Worm (Caenorhabditis elegans) whole organism, mixed stage, embryonic: Measurements from ENCODE around the gene C07H6.2.

ENCODE experiments used
- M03D4.4 ChIP-seq: sonication (generic microtip); optimal IDR thresholded peaks from 2 replicates; lab custom pipeline; 2017; ENCODE audit warnings: mild to moderate bottlenecking, missing genetic modification characterization, missing compliant biosample characterization
- cnd-1 ChIP-seq: fragments of 200-800 bp; sonication (Bioruptor generic); optimal IDR thresholded peaks from 2 replicates; lab custom pipeline; 2018; ENCODE audit warnings: mild to moderate bottlenecking, missing genetic modification characterization, missing compliant biosample characterization
- elt-3 ChIP-seq: fragments of 150-350 bp; optimal IDR thresholded peaks from 2 replicates; lab custom pipeline; 2014; ENCODE audit warnings: missing biosample characterization, missing genetic modification characterization
- ham-2 ChIP-seq: fragments of 200-800 bp; sonication (Bioruptor generic); optimal IDR thresholded peaks from 2 replicates; lab custom pipeline; 2018; ENCODE audit warnings: mild to moderate bottlenecking, missing genetic modification characterization, missing compliant biosample characterization
- lin-13 ChIP-seq: fragments of 150-350 bp; optimal IDR thresholded peaks from 2 replicates; lab custom pipeline; 2014; ENCODE audit warnings: missing biosample characterization, missing genetic modification characterization
- mep-1 ChIP-seq: fragments of 150-350 bp; optimal IDR thresholded peaks from 2 replicates; lab custom pipeline; 2017; ENCODE audit warnings: missing biosample characterization, missing genetic modification reagents, missing genetic modification characterization, inconsistent platforms
- nhr-2 ChIP-seq: fragments of 150-350 bp; optimal IDR thresholded peaks from 2 replicates; lab custom pipeline; 2014; ENCODE audit warnings: missing biosample characterization, missing genetic modification characterization
- nhr-237 ChIP-seq: fragments of 150-350 bp; optimal IDR thresholded peaks from 2 replicates; lab custom pipeline; 2014; ENCODE audit warnings: missing biosample characterization, missing genetic modification characterization
- nhr-28 ChIP-seq: fragments of 150-350 bp; optimal IDR thresholded peaks from 2 replicates; lab custom pipeline; 2014; ENCODE audit warnings: missing biosample characterization, missing genetic modification characterization
- pha-4 ChIP-seq: fragments of 150-350 bp; optimal IDR thresholded peaks from 2 replicates; lab custom pipeline; 2018; ENCODE audit warnings: missing biosample characterization, missing genetic modification reagents, missing genetic modification characterization
- snpc-4 ChIP-seq: fragments of 150-350 bp; optimal IDR thresholded peaks from 2 replicates; lab custom pipeline; 2014; ENCODE audit warnings: missing biosample characterization, missing genetic modification characterization
- ztf-11 ChIP-seq: fragments of 150-350 bp; optimal IDR thresholded peaks from 2 replicates; lab custom pipeline; 2014; ENCODE audit warnings: missing biosample characterization, missing genetic modification characterization

DNA sequence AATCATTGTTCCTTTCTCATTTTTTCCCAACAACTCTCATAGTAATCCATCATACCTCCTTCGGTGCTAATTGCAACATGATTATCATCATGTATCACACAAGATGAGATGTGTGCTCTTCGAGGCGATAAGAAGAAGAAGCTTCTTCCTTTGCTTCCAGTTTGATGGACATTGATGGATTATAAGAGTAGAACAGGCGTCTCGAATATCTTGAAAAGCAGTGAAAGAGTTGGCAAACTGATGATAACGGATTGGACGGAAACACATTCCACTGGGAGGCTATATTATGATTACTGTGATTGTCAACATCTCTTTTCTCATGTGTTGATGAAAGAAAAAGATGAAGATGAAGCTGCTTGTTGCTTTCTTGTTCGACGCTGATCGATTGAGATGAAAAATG lies 39.1 kb downstream of the C07H6.2 start:
- TF ChIP-seq snpc-4 (tag; lab: Kevin White, UChicago) (no peak), nhr-237 (tag; lab: Kevin White, UChicago) (no peak), pha-4 (no peak), ham-2 (GFP tag; lab: Kevin White, UChicago) (no peak), nhr-2 (no peak), M03D4.4 (tag; lab: Kevin White, UChicago) (no peak), nhr-28 (tag; lab: Kevin White, UChicago) (no peak), lin-13 (tag; lab: Kevin White, UChicago) (no peak), cnd-1 (tag; lab: Kevin White, UChicago) (no peak), elt-3 (tag; lab: Kevin White, UChicago) (no peak), ztf-11 (tag; lab: Kevin White, UChicago) (no peak), mep-1 (tag; lab: Kevin White, UChicago) (no peak)
